Worm (Caenorhabditis elegans): ENCODE measurements around the gene epac-1.

Gene epac-1

ce11 chrIII:10202391-10202790 lies 13.4 kb downstream of the epac-1 start:
- TF ChIP-seq tbx-11 (GFP tag; IDR thresholded peaks at IDR 0.05) (no peak), aly-1 (tag; optimal IDR thresholded peaks at IDR 0.05) (no peak), hmg-4 (GFP tag; optimal IDR thresholded peaks at IDR 0.05) (no peak), tbx-37 (GFP tag; conservative IDR thresholded peaks at IDR 0.05) (no peak), hnd-1 (tag; optimal IDR thresholded peaks at IDR 0.05) (no peak), hmbx-1 (tag; optimal IDR thresholded peaks at IDR 0.05) (no peak), B0310.2 (tag; optimal IDR thresholded peaks at IDR 0.05) (no peak), ama-1 (optimal IDR thresholded peaks at IDR 0.05) (no peak), tra-4 (tag; optimal IDR thresholded peaks at IDR 0.05) (no peak), pes-1 (GFP tag; IDR thresholded peaks at IDR 0.05) (no peak), ets-7 (tag; optimal IDR thresholded peaks at IDR 0.05) (no peak), flt-1 (GFP tag; IDR thresholded peaks at IDR 0.05) (no peak), ceh-36 (tag; optimal IDR thresholded peaks at IDR 0.05) (no peak), ceh-13 (GFP tag; optimal IDR thresholded peaks at IDR 0.05) (no peak), F13C5.2 (tag; optimal IDR thresholded peaks at IDR 0.05) (no peak)

- TF ChIP-seq hmg-4 (GFP tag; optimal IDR thresholded peaks at IDR 0.05) = peak; percentile 1
- TF ChIP-seq ets-7 (tag; optimal IDR thresholded peaks at IDR 0.05) = no peak
Measured at ce11 chrIII:10202894-10203871, 14.2 kb downstream of the epac-1 start, which contains the start of gene chc-1. chc-1 (plus strand) TSS chrIII:10203821.

ce11 chrIII:10206352-10206751 lies 17.3 kb downstream of the epac-1 start:
- TF ChIP-seq sea-1 (GFP tag; conservative IDR thresholded peaks at IDR 0.05) (no peak), tra-4 (tag; optimal IDR thresholded peaks at IDR 0.05) (no peak), hnd-1 (tag; optimal IDR thresholded peaks at IDR 0.05) (no peak), hmg-4 (GFP tag; optimal IDR thresholded peaks at IDR 0.05) (no peak)

- TF ChIP-seq flt-1 (GFP tag; IDR thresholded peaks at IDR 0.05) = no peak
- TF ChIP-seq ama-1 (optimal IDR thresholded peaks at IDR 0.05) = peak; percentile 62
- TF ChIP-seq hnd-1 (tag; optimal IDR thresholded peaks at IDR 0.05) = no peak
Measured at ce11 chrIII:10209703-10210102, 20.7 kb downstream of the epac-1 start, which contains the start of gene T20G5.9. T20G5.9 (plus strand) TSS chrIII:10209840.

- no peak for TF ChIP-seq sea-1 (GFP tag; conservative IDR thresholded peaks at IDR 0.05)
- TF ChIP-seq ceh-13 (GFP tag; optimal IDR thresholded peaks at IDR 0.05) = no peak
- TF ChIP-seq pes-1 (GFP tag; IDR thresholded peaks at IDR 0.05) = no peak
- TF ChIP-seq B0310.2 (tag; optimal IDR thresholded peaks at IDR 0.05) = no peak
- no peak for TF ChIP-seq ceh-36 (tag; optimal IDR thresholded peaks at IDR 0.05)
- TF ChIP-seq ama-1 (optimal IDR thresholded peaks at IDR 0.05) = no peak
- no peak for TF ChIP-seq flt-1 (GFP tag; IDR thresholded peaks at IDR 0.05)
- no peak for TF ChIP-seq aly-1 (tag; optimal IDR thresholded peaks at IDR 0.05)
- TF ChIP-seq hnd-1 (tag; optimal IDR thresholded peaks at IDR 0.05) = no peak
- TF ChIP-seq tbx-11 (GFP tag; IDR thresholded peaks at IDR 0.05) = no peak
- no peak for TF ChIP-seq scrt-1 (GFP tag; IDR thresholded peaks at IDR 0.05)
- no peak for TF ChIP-seq hmbx-1 (tag; optimal IDR thresholded peaks at IDR 0.05)
Measured at ce11 chrIII:10211889-10212494, 23.0 kb downstream of the epac-1 start, which contains the start of the genes blos-1 and best-18. blos-1 (minus strand) TSS chrIII:10211946. best-18 (plus strand) TSS chrIII:10212396.

ce11 chrIII:10214540-10214979 lies 25.5 kb downstream of the epac-1 start:
- TF ChIP-seq ets-7 (tag; optimal IDR thresholded peaks at IDR 0.05) = no peak
- peak; percentile 20 for TF ChIP-seq ama-1 (optimal IDR thresholded peaks at IDR 0.05)

- TF ChIP-seq tbx-37 (GFP tag; conservative IDR thresholded peaks at IDR 0.05) (no peak), hmbx-1 (tag; optimal IDR thresholded peaks at IDR 0.05) (no peak), aly-1 (tag; optimal IDR thresholded peaks at IDR 0.05) (no peak), ets-7 (tag; optimal IDR thresholded peaks at IDR 0.05) (no peak), ama-1 (optimal IDR thresholded peaks at IDR 0.05) (no peak), flt-1 (GFP tag; IDR thresholded peaks at IDR 0.05) (no peak), pes-1 (GFP tag; IDR thresholded peaks at IDR 0.05) (no peak), hnd-1 (tag; optimal IDR thresholded peaks at IDR 0.05) (no peak), sea-1 (GFP tag; conservative IDR thresholded peaks at IDR 0.05) (no peak), tra-4 (tag; optimal IDR thresholded peaks at IDR 0.05) (no peak), B0310.2 (tag; optimal IDR thresholded peaks at IDR 0.05) (no peak), ceh-13 (GFP tag; optimal IDR thresholded peaks at IDR 0.05) (no peak), hmg-4 (GFP tag; optimal IDR thresholded peaks at IDR 0.05) (no peak), ceh-36 (tag; optimal IDR thresholded peaks at IDR 0.05) (no peak)
Measured at ce11 chrIII:10215882-10216281, 26.9 kb downstream of the epac-1 start.
